Fruit fly (Drosophila melanogaster) whole organism, pupa: Measurements from ENCODE around the gene CG16772.

Source experiments
- CG12605 ChIP-seq: fragments of 200-800 bp; sonication (Bioruptor generic); IDR thresholded peaks from 2 replicates; pipeline ENCODE4 v1.3.6; 2022; ENCODE audit warnings: missing biosample characterization, missing genetic modification characterization
- CG13204 ChIP-seq: fragments of 200-800 bp; sonication (Bioruptor generic); optimal IDR thresholded peaks from 2 replicates; lab custom pipeline; 2018; ENCODE audit warnings: missing biosample characterization, mild to moderate bottlenecking, missing genetic modification characterization, moderate library complexity
- CG17806 ChIP-seq: fragments of 200-800 bp; sonication (Bioruptor generic); optimal IDR thresholded peaks from 2 replicates; lab custom pipeline; 2018; ENCODE audit warnings: missing biosample characterization, mild to moderate bottlenecking, missing genetic modification characterization, moderate library complexity
- CG8159 ChIP-seq: fragments of 200-800 bp; sonication (Bioruptor generic); optimal IDR thresholded peaks from 3 replicates; lab custom pipeline; 2018; ENCODE audit warnings: missing biosample characterization, mild to moderate bottlenecking, missing genetic modification characterization, moderate library complexity
- EcR ChIP-seq: fragments of 200-800 bp; sonication (Bioruptor generic); optimal IDR thresholded peaks from 3 replicates; lab custom pipeline; 2019; ENCODE audit warnings: missing biosample characterization, missing genetic modification characterization, mild to moderate bottlenecking, moderate library complexity, missing genetic modification reagents
- Ets98B ChIP-seq: fragments of 200-800 bp; sonication (Bioruptor generic); IDR thresholded peaks from 2 replicates; pipeline ENCODE4 v1.3.6; 2022; ENCODE audit warnings: missing biosample characterization, missing genetic modification characterization
- Pif1A ChIP-seq: fragments of 200-800 bp; sonication (Bioruptor generic); optimal IDR thresholded peaks from 3 replicates; lab custom pipeline; 2016; ENCODE audit warnings: missing biosample characterization, missing genetic modification characterization
- Snoo ChIP-seq: fragments of 200-800 bp; sonication (Bioruptor generic); optimal IDR thresholded peaks from 3 replicates; lab custom pipeline; 2017; ENCODE audit warnings: missing biosample characterization, mild to moderate bottlenecking, missing genetic modification characterization, inconsistent platforms
- gl ChIP-seq: fragments of 200-800 bp; sonication (Bioruptor generic); optimal IDR thresholded peaks from 2 replicates; lab custom pipeline; 2018; ENCODE audit warnings: missing biosample characterization, mild to moderate bottlenecking, missing genetic modification characterization

DNA sequence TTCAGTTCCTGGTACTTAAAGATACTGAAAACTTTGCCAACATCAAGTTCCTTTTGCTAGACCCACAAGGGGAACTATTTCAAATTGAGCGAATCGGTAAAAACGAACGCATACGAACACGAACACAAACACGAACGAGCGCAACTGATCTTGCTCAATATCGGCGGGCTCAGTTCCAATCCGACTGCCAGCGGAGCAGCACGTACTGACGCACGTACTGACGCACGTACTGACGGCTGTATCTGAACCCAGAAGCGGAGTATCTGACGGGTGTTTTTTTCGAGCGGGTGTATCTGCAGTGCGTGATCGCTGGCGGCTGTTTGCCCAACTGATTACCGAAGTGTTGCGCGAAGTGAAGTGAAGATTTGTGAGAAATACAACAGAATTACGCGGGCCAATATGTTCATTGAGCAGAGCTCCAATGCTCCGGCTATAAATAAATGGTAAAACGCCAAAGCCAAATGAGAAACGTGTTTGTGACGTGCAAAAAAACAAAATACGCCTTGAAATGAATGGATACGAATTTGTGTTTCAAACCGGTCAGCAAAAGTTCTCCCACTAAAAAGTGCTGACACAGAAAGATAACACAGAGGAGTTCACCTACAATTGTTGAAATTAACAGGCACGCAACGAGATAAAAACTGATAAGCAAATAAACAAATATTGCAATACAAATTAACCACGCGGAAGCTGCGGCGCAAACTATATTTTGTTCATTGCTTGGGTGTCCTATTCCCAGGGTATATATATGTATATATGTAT lies 27.2 kb upstream of the CG16772 start:
- TF ChIP-seq Snoo (tag; lab: Kevin White, UChicago) (no peak), CG13204 (peak; percentile 62), gl (tag; lab: Kevin White, UChicago) (no peak), CG8159 (peak; percentile 30), Ets98B (GFP tag; lab: Robert Waterston, UW) (peak; percentile 66), EcR (peak; percentile 75), Pif1A (GFP tag; lab: Kevin White, UChicago) (peak; percentile 25), CG17806 (no peak), CG12605 (GFP tag; lab: Robert Waterston, UW) (0 out of 2 replicates have a peak, but pooled peaks have one; percentile 31)
